Fruit fly (Drosophila melanogaster) whole organism, embryonic: ENCODE data around the gene CG32487.

ENCODE experiments used
- Bdp1 ChIP-seq: fragments of 200-800 bp; sonication (Bioruptor generic); optimal IDR thresholded peaks from 3 replicates; lab custom pipeline; 2016; ENCODE audit warnings: missing biosample characterization, missing genetic modification characterization
- Blimp-1 ChIP-seq: fragments of 200-800 bp; sonication (Bioruptor generic); optimal IDR thresholded peaks from 3 replicates; lab custom pipeline; 2018; ENCODE audit warnings: missing biosample characterization, missing genetic modification characterization, mild to moderate bottlenecking, moderate library complexity, missing genetic modification reagents
- CG11695 ChIP-seq: fragments of 200-800 bp; sonication (Bioruptor generic); IDR thresholded peaks from 3 replicates; pipeline ENCODE4 v1.3.6; 2022; ENCODE audit warnings: missing biosample characterization, missing genetic modification characterization
- CG1233 ChIP-seq: fragments of 200-800 bp; sonication (Bioruptor generic); optimal IDR thresholded peaks from 4 replicates; lab custom pipeline; 2018; ENCODE audit warnings: missing biosample characterization, mild to moderate bottlenecking, missing genetic modification characterization
- CG12942 ChIP-seq: fragments of 200-800 bp; sonication (Bioruptor generic); optimal IDR thresholded peaks from 3 replicates; lab custom pipeline; 2016; ENCODE audit warnings: missing biosample characterization, missing genetic modification characterization
- CG13287 ChIP-seq: fragments of 200-800 bp; sonication (Bioruptor generic); IDR thresholded peaks from 2 replicates; pipeline ENCODE4 v1.3.6; 2022; ENCODE audit warnings: missing biosample characterization, missing genetic modification characterization; ENCODE audit not compliant: partially characterized antibody
- CG13424 ChIP-seq: fragments of 200-800 bp; sonication (Bioruptor generic); optimal IDR thresholded peaks from 2 replicates; lab custom pipeline; 2019; ENCODE audit warnings: missing biosample characterization, mild to moderate bottlenecking, missing genetic modification characterization, moderate library complexity
- CG1603 ChIP-seq: fragments of 200-800 bp; sonication (Bioruptor generic); optimal IDR thresholded peaks from 2 replicates; lab custom pipeline; 2019; ENCODE audit warnings: missing biosample characterization, mild to moderate bottlenecking, missing genetic modification characterization, moderate library complexity
- CG16815 ChIP-seq: fragments of 200-800 bp; sonication (Bioruptor generic); optimal IDR thresholded peaks from 3 replicates; lab custom pipeline; 2017; ENCODE audit warnings: missing biosample characterization, mild to moderate bottlenecking, missing genetic modification characterization
- CG30403 ChIP-seq: fragments of 200-800 bp; sonication (Bioruptor generic); optimal IDR thresholded peaks from 3 replicates; lab custom pipeline; 2016; ENCODE audit warnings: missing biosample characterization, missing genetic modification characterization
- CG30431 ChIP-seq: fragments of 200-800 bp; sonication (Bioruptor generic); optimal IDR thresholded peaks from 2 replicates; lab custom pipeline; 2017; ENCODE audit warnings: missing biosample characterization, missing genetic modification characterization
- CG7556 ChIP-seq: fragments of 200-800 bp; sonication (Bioruptor generic); optimal IDR thresholded peaks from 2 replicates; lab custom pipeline; 2017; ENCODE audit warnings: missing biosample characterization, mild to moderate bottlenecking, missing genetic modification characterization
- CG7786 ChIP-seq: fragments of 200-800 bp; sonication (Bioruptor generic); optimal IDR thresholded peaks from 2 replicates; lab custom pipeline; 2016; ENCODE audit warnings: missing biosample characterization, missing genetic modification characterization
- CG8765 ChIP-seq: fragments of 200-800 bp; sonication (Bioruptor generic); IDR thresholded peaks from 2 replicates; pipeline ENCODE4 v1.3.6; 2022; ENCODE audit warnings: missing biosample characterization, missing genetic modification characterization
- CG9932 ChIP-seq: fragments of 200-800 bp; sonication (Bioruptor generic); IDR thresholded peaks from 2 replicates; pipeline ENCODE4 v1.3.6; 2022; ENCODE audit warnings: missing biosample characterization, missing genetic modification characterization
- Dp ChIP-seq: fragments of 200-800 bp; sonication (Bioruptor generic); optimal IDR thresholded peaks from 2 replicates; lab custom pipeline; 2018; ENCODE audit warnings: missing biosample characterization, mild to moderate bottlenecking, missing genetic modification characterization, moderate library complexity
- E2f2 ChIP-seq: fragments of 200-800 bp; sonication (Bioruptor generic); IDR thresholded peaks from 2 replicates; pipeline ENCODE4 v1.3.6; 2022; ENCODE audit warnings: missing biosample characterization, missing genetic modification characterization
- HLH54F ChIP-seq: fragments of 200-800 bp; sonication (Bioruptor generic); optimal IDR thresholded peaks from 3 replicates; lab custom pipeline; 2016; ENCODE audit warnings: missing biosample characterization, missing genetic modification characterization
- Hr51 ChIP-seq, 2 experiments: fragments of 200-800 bp; sonication (Bioruptor generic); optimal IDR thresholded peaks; 2 replicates in 1 of 2; 3 replicates in 1 of 2; lab custom pipeline; 2016 to 2018; ENCODE audit warnings: missing biosample characterization in 2 of 2, missing genetic modification characterization in 2 of 2, mild to moderate bottlenecking in 1 of 2, moderate library complexity in 1 of 2
- Neu2 ChIP-seq: fragments of 200-800 bp; sonication (Bioruptor generic); optimal IDR thresholded peaks from 3 replicates; lab custom pipeline; 2016; ENCODE audit warnings: missing biosample characterization, missing genetic modification characterization, borderline replicate concordance
- Nf-YB ChIP-seq: fragments of 200-800 bp; sonication (Bioruptor generic); optimal IDR thresholded peaks from 3 replicates; lab custom pipeline; 2019; ENCODE audit warnings: missing biosample characterization, mild to moderate bottlenecking, missing genetic modification characterization, moderate library complexity
- NfI ChIP-seq: fragments of 200-800 bp; sonication (Bioruptor generic); optimal IDR thresholded peaks from 3 replicates; lab custom pipeline; 2018; ENCODE audit warnings: missing biosample characterization, mild to moderate bottlenecking, missing genetic modification characterization, moderate library complexity
- PHDP ChIP-seq: fragments of 200-800 bp; sonication (Bioruptor generic); optimal IDR thresholded peaks from 3 replicates; lab custom pipeline; 2018; ENCODE audit warnings: missing biosample characterization, mild to moderate bottlenecking, missing genetic modification characterization, moderate library complexity
- Sry-β ChIP-seq: fragments of 200-800 bp; sonication (Bioruptor generic); optimal IDR thresholded peaks from 2 replicates; lab custom pipeline; 2018; ENCODE audit warnings: missing biosample characterization, mild to moderate bottlenecking, missing genetic modification characterization, moderate library complexity
- Usf ChIP-seq: fragments of 200-800 bp; sonication (Bioruptor generic); optimal IDR thresholded peaks from 2 replicates; lab custom pipeline; 2017; ENCODE audit warnings: missing genotype, missing biosample characterization, missing genetic modification characterization
- Vsx1 ChIP-seq: fragments of 200-800 bp; sonication (Bioruptor generic); optimal IDR thresholded peaks from 2 replicates; lab custom pipeline; 2017; ENCODE audit warnings: missing biosample characterization, mild to moderate bottlenecking, missing genetic modification characterization, missing genetic modification reagents
- ab ChIP-seq: fragments of 200-800 bp; sonication (Bioruptor generic); optimal IDR thresholded peaks from 2 replicates; lab custom pipeline; 2016; ENCODE audit warnings: missing biosample characterization, missing genetic modification characterization
- ato ChIP-seq: fragments of 200-800 bp; sonication (Bioruptor generic); IDR thresholded peaks from 2 replicates; pipeline ENCODE4 v1.3.6; 2022; ENCODE audit warnings: missing biosample characterization, missing genetic modification characterization; ENCODE audit not compliant: partially characterized antibody
- btn ChIP-seq: fragments of 200-800 bp; sonication (Bioruptor generic); optimal IDR thresholded peaks from 2 replicates; lab custom pipeline; 2016; ENCODE audit warnings: missing biosample characterization, missing genetic modification characterization
- caup ChIP-seq: fragments of 200-800 bp; sonication (Bioruptor generic); optimal IDR thresholded peaks from 3 replicates; lab custom pipeline; 2017; ENCODE audit warnings: missing biosample characterization, mild to moderate bottlenecking, missing genetic modification characterization, moderate library complexity; ENCODE audit not compliant: severe bottlenecking
- chn ChIP-seq: fragments of 200-800 bp; sonication (Bioruptor generic); optimal IDR thresholded peaks from 2 replicates; lab custom pipeline; 2016; ENCODE audit warnings: missing biosample characterization, missing genetic modification characterization
- crp ChIP-seq, 2 experiments: fragments of 200-800 bp; sonication (Bioruptor generic); optimal IDR thresholded peaks; 2 replicates in 1 of 2; 3 replicates in 1 of 2; lab custom pipeline; 2017; ENCODE audit warnings: missing biosample characterization in 2 of 2, missing genetic modification characterization in 2 of 2, mild to moderate bottlenecking in 1 of 2, moderate library complexity in 1 of 2
- da ChIP-seq: fragments of 200-800 bp; sonication (Bioruptor generic); optimal IDR thresholded peaks from 2 replicates; lab custom pipeline; 2016; ENCODE audit warnings: missing biosample characterization, missing genetic modification characterization
- dmrt99B ChIP-seq: fragments of 200-800 bp; sonication (Bioruptor generic); optimal IDR thresholded peaks from 2 replicates; lab custom pipeline; 2018; ENCODE audit warnings: missing biosample characterization, mild to moderate bottlenecking, missing genetic modification characterization, moderate library complexity
- en ChIP-seq: fragments of 200-800 bp; sonication (Bioruptor generic); optimal IDR thresholded peaks from 2 replicates; lab custom pipeline; 2016; ENCODE audit warnings: missing biosample characterization, missing genetic modification characterization
- fd102C ChIP-seq: fragments of 200-800 bp; sonication (Bioruptor generic); optimal IDR thresholded peaks from 2 replicates; lab custom pipeline; 2018; ENCODE audit warnings: missing biosample characterization, mild to moderate bottlenecking, missing genetic modification characterization, moderate library complexity
- h ChIP-seq: fragments of >200 bp; optimal IDR thresholded peaks from 2 replicates; lab custom pipeline; 2017
- hb ChIP-seq: fragments of 200-800 bp; sonication (Bioruptor generic); IDR thresholded peaks from 3 replicates; pipeline ENCODE4 v1.3.6; 2022; ENCODE audit warnings: missing biosample characterization, missing genetic modification characterization; ENCODE audit not compliant: partially characterized antibody
- her ChIP-seq: fragments of 200-800 bp; sonication (Bioruptor generic); optimal IDR thresholded peaks from 2 replicates; lab custom pipeline; 2016; ENCODE audit warnings: missing biosample characterization, missing genetic modification characterization
- lilli ChIP-seq: fragments of 200-800 bp; sonication (Bioruptor generic); optimal IDR thresholded peaks from 3 replicates; lab custom pipeline; 2016; ENCODE audit warnings: missing biosample characterization, missing genetic modification characterization
- mirr ChIP-seq: fragments of 200-800 bp; sonication (Bioruptor generic); optimal IDR thresholded peaks from 3 replicates; lab custom pipeline; 2018; ENCODE audit warnings: missing biosample characterization, mild to moderate bottlenecking, missing genetic modification characterization
- pho ChIP-seq: fragments of 200-800 bp; sonication (Bioruptor generic); optimal IDR thresholded peaks from 2 replicates; lab custom pipeline; 2016; ENCODE audit warnings: missing biosample characterization, missing genetic modification characterization
- phol ChIP-seq: fragments of 200-800 bp; sonication (Bioruptor generic); optimal IDR thresholded peaks from 3 replicates; lab custom pipeline; 2018; ENCODE audit warnings: missing biosample characterization, mild to moderate bottlenecking, missing genetic modification characterization, moderate library complexity
- pita ChIP-seq: fragments of 200-800 bp; sonication (Bioruptor generic); optimal IDR thresholded peaks from 2 replicates; lab custom pipeline; 2017; ENCODE audit warnings: missing biosample characterization, mild to moderate bottlenecking, missing genetic modification characterization
- sr ChIP-seq: fragments of 200-800 bp; sonication (Bioruptor generic); IDR thresholded peaks from 3 replicates; pipeline ENCODE4 v1.3.6; 2022; ENCODE audit warnings: missing biosample characterization, missing genetic modification characterization
- tll ChIP-seq, 2 experiments: fragments of 200-800 bp in 1 of 2; fragments of >200 bp in 1 of 2; sonication (Bioruptor generic) in 1 of 2; optimal IDR thresholded peaks; 2 replicates each; lab custom pipeline; 2017 to 2019; ENCODE audit warnings: missing biosample characterization in 2 of 2, missing genetic modification characterization in 2 of 2, mild to moderate bottlenecking in 1 of 2, moderate library complexity in 1 of 2
- vnd ChIP-seq: fragments of 200-800 bp; sonication (Bioruptor generic); IDR thresholded peaks from 3 replicates; pipeline ENCODE4 v1.3.6; 2022; ENCODE audit warnings: missing biosample characterization, missing genetic modification characterization; ENCODE audit not compliant: partially characterized antibody
- yki ChIP-seq: fragments of >200 bp; optimal IDR thresholded peaks from 3 replicates; lab custom pipeline; 2018

CG32487 gene

dm6 chr3L:3035769-3036583 lies 18.9 kb upstream of the CG32487 start (continued):
- peak; percentile 71 to 89 for TF ChIP-seq Hr51 (GFP tag; optimal IDR thresholded peaks at IDR 0.05; lab: Kevin White, UChicago)
- peak; percentile 69 for TF ChIP-seq Bdp1 (GFP tag; lab: Kevin White, UChicago)
- no peak for TF ChIP-seq tll (GFP tag; optimal IDR thresholded peaks at IDR 0.05; lab: Kevin White, UChicago)
- TF ChIP-seq Nf-YB (GFP tag; lab: Kevin White, UChicago), result peak; percentile 82
- TF ChIP-seq hb, result no peak
- TF ChIP-seq CG7556, result peak; percentile 91
- no peak for TF ChIP-seq sr (GFP tag; lab: Robert Waterston, UW)
- TF ChIP-seq CG30403, result peak; percentile 86
- peak; percentile 11; the same call in 1 of the 2 replicates for TF ChIP-seq CG13287
- peak; percentile 64 for TF ChIP-seq CG7786 (GFP tag; lab: Kevin White, UChicago)
- peak; percentile 73 for TF ChIP-seq Vsx1 (GFP tag; lab: Kevin White, UChicago)
- TF ChIP-seq NfI (GFP tag; lab: Kevin White, UChicago), result peak; percentile 78
- TF ChIP-seq mirr (GFP tag; lab: Kevin White, UChicago), result peak; percentile 38
- TF ChIP-seq ato, result no peak
- TF ChIP-seq Usf (GFP tag; lab: Kevin White, UChicago), result peak; percentile 67
- peak; percentile 73 for TF ChIP-seq HLH54F (GFP tag; lab: Kevin White, UChicago)
- TF ChIP-seq lilli (GFP tag; lab: Kevin White, UChicago), result peak; percentile 84
- peak; percentile 14 for TF ChIP-seq da
- TF ChIP-seq caup (GFP tag; lab: Kevin White, UChicago), result peak; percentile 85
- peak; percentile 48 for TF ChIP-seq CG12942
- TF ChIP-seq CG16815 (GFP tag; lab: Kevin White, UChicago), result peak; percentile 68
- peak; percentile 80 for TF ChIP-seq pho (GFP tag; lab: Kevin White, UChicago)
- peak; percentile 67 for TF ChIP-seq CG8765 (GFP tag; lab: Robert Waterston, UW)
- peak; percentile 58 for TF ChIP-seq CG30431
- TF ChIP-seq PHDP (tag; lab: Kevin White, UChicago), result peak; percentile 93
- peak; percentile 62 for TF ChIP-seq CG1603 (tag; lab: Kevin White, UChicago)
- TF ChIP-seq chn (GFP tag; lab: Kevin White, UChicago), result peak; percentile 54
- TF ChIP-seq vnd, result no peak
- TF ChIP-seq CG1233 (GFP tag; lab: Kevin White, UChicago), result peak; percentile 87
- no peak for TF ChIP-seq Neu2 (GFP tag; lab: Kevin White, UChicago)
- TF ChIP-seq E2f2 (GFP tag; lab: Robert Waterston, UW), result peak; percentile 70
- TF ChIP-seq phol, result peak; percentile 88
- peak; percentile 91 for TF ChIP-seq CG13424 (tag; lab: Kevin White, UChicago)
- peak; percentile 87 for TF ChIP-seq dmrt99B (tag; lab: Kevin White, UChicago)
- TF ChIP-seq h (lab: Kevin White, UChicago), result no peak
- peak; percentile 19 for TF ChIP-seq yki (lab: Kevin White, UChicago)
- TF ChIP-seq CG9932, result peak; percentile 79
- TF ChIP-seq CG11695 (GFP tag; lab: Robert Waterston, UW), result peak; percentile 90
- peak; percentile 44 for TF ChIP-seq btn
- TF ChIP-seq en (GFP tag; lab: Kevin White, UChicago), result peak; percentile 69
- TF ChIP-seq pita (GFP tag; lab: Kevin White, UChicago), result no peak
- TF ChIP-seq Dp, result no peak
- peak; percentile 44 for TF ChIP-seq her (GFP tag; lab: Kevin White, UChicago)
- TF ChIP-seq fd102C (GFP tag; lab: Kevin White, UChicago), result peak; percentile 56
- no peak for TF ChIP-seq ab (GFP tag; lab: Kevin White, UChicago)
- peak in 1 of 2 experiments; percentile 25 for TF ChIP-seq crp (GFP tag; optimal IDR thresholded peaks at IDR 0.05; lab: Kevin White, UChicago)
- TF ChIP-seq Blimp-1 (GFP tag; lab: Kevin White, UChicago), result peak; percentile 88
- peak; percentile 29 for TF ChIP-seq Sry-β (GFP tag; lab: Kevin White, UChicago)
